Worm (Caenorhabditis elegans) whole organism, L4 larva: Measurements from ENCODE around the gene ncam-1.

Source experiments
- F49E8.2 ChIP-seq: sonication (generic microtip); optimal IDR thresholded peaks from 2 replicates; lab custom pipeline; 2016; ENCODE audit warnings: missing compliant biosample characterization, mild to moderate bottlenecking, missing genetic modification characterization, borderline replicate concordance
- R02D3.7 ChIP-seq: fragments of 150-350 bp; sonication (generic microtip); optimal IDR thresholded peaks from 3 replicates; lab custom pipeline; 2014; ENCODE audit warnings: missing biosample characterization, missing genetic modification characterization
- T20F7.1 ChIP-seq: fragments of 200-800 bp; sonication (Bioruptor generic); optimal IDR thresholded peaks from 2 replicates; lab custom pipeline; 2018; ENCODE audit warnings: mild to moderate bottlenecking, missing genetic modification characterization, missing compliant biosample characterization
- ZK546.5 ChIP-seq, 2 experiments: sonication (generic microtip); optimal IDR thresholded peaks; 2 replicates each; lab custom pipeline; 2017; ENCODE audit warnings: missing biosample characterization in 2 of 2, missing genetic modification characterization in 2 of 2
- aha-1 ChIP-seq: fragments of 150-350 bp; peaks from one replicate; lab custom pipeline; 2014; ENCODE audit warnings: missing biosample characterization, missing genetic modification characterization
- ama-1 ChIP-seq: fragments of 150-350 bp; optimal IDR thresholded peaks from 2 replicates; lab custom pipeline; 2014; ENCODE audit warnings: inconsistent platforms, mixed read lengths
- ces-1 ChIP-seq: fragments of 150-350 bp; sonication (generic microtip); optimal IDR thresholded peaks from 4 replicates; lab custom pipeline; 2014; ENCODE audit warnings: missing biosample characterization, missing genetic modification reagents, missing genetic modification characterization
- cey-2 ChIP-seq: sonication (generic microtip); optimal IDR thresholded peaks from 3 replicates; lab custom pipeline; 2017; ENCODE audit warnings: missing genetic modification characterization, mild to moderate bottlenecking, missing compliant biosample characterization, antibody characterized with exemption, borderline replicate concordance; ENCODE audit not compliant: insufficient read depth
- daf-19 ChIP-seq: fragments of 200-800 bp; sonication (Bioruptor generic); conservative IDR thresholded peaks from 2 replicates; pipeline ENCODE4 v1.3.6; 2022; ENCODE audit warnings: missing genetic modification characterization, missing compliant biosample characterization
- daf-8 ChIP-seq: fragments of 200-800 bp; sonication (Bioruptor generic); IDR thresholded peaks from 2 replicates; pipeline ENCODE4 v1.3.6; 2022; ENCODE audit warnings: missing genetic modification characterization, missing compliant biosample characterization
- hlh-11 ChIP-seq: fragments of 200-800 bp; sonication (Bioruptor generic); optimal IDR thresholded peaks from 2 replicates; lab custom pipeline; 2018; ENCODE audit warnings: mild to moderate bottlenecking, missing genetic modification characterization, missing compliant biosample characterization
- hlh-30 ChIP-seq: sonication (generic microtip); optimal IDR thresholded peaks from 2 replicates; lab custom pipeline; 2017; ENCODE audit warnings: antibody characterized with exemption, mild to moderate bottlenecking, missing genetic modification characterization, missing compliant biosample characterization; ENCODE audit not compliant: insufficient read depth
- hmg-1.1 ChIP-seq: fragments of 200-800 bp; sonication (Bioruptor generic); IDR thresholded peaks from 2 replicates; pipeline ENCODE4 v1.3.6; 2022; ENCODE audit warnings: missing genetic modification reagents, missing genetic modification characterization, missing compliant biosample characterization
- lim-7 ChIP-seq: fragments of 200-800 bp; sonication (Bioruptor generic); IDR thresholded peaks from 2 replicates; pipeline ENCODE4 v1.3.6; 2022; ENCODE audit warnings: missing genetic modification characterization, missing compliant biosample characterization
- lin-29 ChIP-seq: fragments of 200-800 bp; sonication (Bioruptor generic); IDR thresholded peaks from 2 replicates; pipeline ENCODE4 v1.3.6; 2022; ENCODE audit warnings: missing genetic modification reagents, missing genetic modification characterization, missing compliant biosample characterization
- lin-38 ChIP-seq: fragments of 200-800 bp; sonication (Bioruptor generic); IDR thresholded peaks from 2 replicates; pipeline ENCODE4 v1.3.6; 2022; ENCODE audit warnings: missing genetic modification reagents, missing genetic modification characterization, missing compliant biosample characterization
- lin-39 ChIP-seq: fragments of 150-350 bp; optimal IDR thresholded peaks from 2 replicates; lab custom pipeline; 2014; ENCODE audit warnings: missing biosample characterization, missing genetic modification reagents, missing genetic modification characterization
- madf-5 ChIP-seq, 2 experiments: fragments of 200-800 bp; sonication (Bioruptor generic); IDR thresholded peaks; 2 replicates each; pipeline ENCODE4 v1.3.6; 2022; ENCODE audit warnings: missing compliant biosample characterization in 2 of 2, missing genetic modification characterization in 2 of 2
- madf-9 ChIP-seq: fragments of 200-800 bp; sonication (Bioruptor generic); conservative IDR thresholded peaks from 2 replicates; pipeline ENCODE4 v1.3.6; 2022; ENCODE audit warnings: missing genetic modification reagents, missing genetic modification characterization, missing compliant biosample characterization
- mep-1 ChIP-seq: fragments of 150-350 bp; sonication (generic microtip); optimal IDR thresholded peaks from 3 replicates; lab custom pipeline; 2014; ENCODE audit warnings: missing biosample characterization, missing genetic modification characterization
- mxl-2 ChIP-seq: fragments of 200-800 bp; sonication (Bioruptor generic); conservative IDR thresholded peaks from 2 replicates; pipeline ENCODE4 v1.3.6; 2022; ENCODE audit warnings: missing genetic modification reagents, missing genetic modification characterization, missing compliant biosample characterization
- nhr-237 ChIP-seq: sonication (generic microtip); optimal IDR thresholded peaks from 2 replicates; lab custom pipeline; 2017; ENCODE audit warnings: missing biosample characterization, missing genetic modification characterization
- nhr-25 ChIP-seq: sonication (generic microtip); optimal IDR thresholded peaks from 2 replicates; lab custom pipeline; 2017; ENCODE audit warnings: missing genetic modification characterization, mild to moderate bottlenecking, missing compliant biosample characterization, antibody characterized with exemption, moderate library complexity, borderline replicate concordance; ENCODE audit not compliant: insufficient read depth
- nhr-41 ChIP-seq: fragments of 200-800 bp; sonication (Bioruptor generic); IDR thresholded peaks from 2 replicates; pipeline ENCODE4 v1.3.6; 2022; ENCODE audit warnings: missing genetic modification reagents, missing genetic modification characterization, missing compliant biosample characterization
- nhr-48 ChIP-seq: sonication (generic microtip); optimal IDR thresholded peaks from 2 replicates; lab custom pipeline; 2016; ENCODE audit warnings: mild to moderate bottlenecking, missing genetic modification characterization, missing compliant biosample characterization
- nhr-6 ChIP-seq: fragments of 150-350 bp; optimal IDR thresholded peaks from 2 replicates; lab custom pipeline; 2014; ENCODE audit warnings: missing biosample characterization, missing genetic modification characterization
- nhr-76 ChIP-seq: fragments of 150-350 bp; optimal IDR thresholded peaks from 2 replicates; lab custom pipeline; 2014; ENCODE audit warnings: missing biosample characterization, missing genetic modification characterization
- nhr-77 ChIP-seq: fragments of 150-350 bp; optimal IDR thresholded peaks from 2 replicates; lab custom pipeline; 2014; ENCODE audit warnings: missing biosample characterization, missing genetic modification characterization
- snpc-1.2 ChIP-seq: fragments of 200-800 bp; sonication (Bioruptor generic); IDR thresholded peaks from 2 replicates; pipeline ENCODE4 v1.3.6; 2022; ENCODE audit warnings: missing genetic modification reagents, missing genetic modification characterization, missing compliant biosample characterization
- snpc-4 ChIP-seq: fragments of 150-350 bp; optimal IDR thresholded peaks from 2 replicates; lab custom pipeline; 2014; ENCODE audit warnings: missing biosample characterization, missing genetic modification characterization
- spr-1 ChIP-seq: sonication (generic microtip); optimal IDR thresholded peaks from 2 replicates; lab custom pipeline; 2016; ENCODE audit warnings: mild to moderate bottlenecking, missing genetic modification characterization, missing compliant biosample characterization
- spr-3 ChIP-seq: fragments of 200-800 bp; sonication (Bioruptor generic); optimal IDR thresholded peaks from 2 replicates; lab custom pipeline; 2018; ENCODE audit warnings: mild to moderate bottlenecking, missing genetic modification characterization, missing compliant biosample characterization
- unc-130 ChIP-seq: sonication (generic microtip); optimal IDR thresholded peaks from 2 replicates; lab custom pipeline; 2016; ENCODE audit warnings: missing genetic modification reagents, missing genetic modification characterization, missing compliant biosample characterization
- unc-39 ChIP-seq: sonication (generic microtip); optimal IDR thresholded peaks from 2 replicates; lab custom pipeline; 2017; ENCODE audit warnings: missing biosample characterization, missing genetic modification characterization
- zfp-2 ChIP-seq: sonication (generic microtip); optimal IDR thresholded peaks from 2 replicates; lab custom pipeline; 2016; ENCODE audit warnings: mild to moderate bottlenecking, missing genetic modification characterization, missing compliant biosample characterization
- zip-11 ChIP-seq: fragments of 200-800 bp; sonication (Bioruptor generic); IDR thresholded peaks from 2 replicates; pipeline ENCODE4 v1.3.6; 2022; ENCODE audit warnings: missing genetic modification characterization, missing compliant biosample characterization
- zip-2 ChIP-seq: fragments of 150-350 bp; optimal IDR thresholded peaks from 2 replicates; lab custom pipeline; 2014; ENCODE audit warnings: missing biosample characterization, missing genetic modification characterization
- ztf-7 ChIP-seq: fragments of 150-350 bp; optimal IDR thresholded peaks from 2 replicates; lab custom pipeline; 2014; ENCODE audit warnings: missing biosample characterization, missing genetic modification characterization

ncam-1 gene

DNA sequence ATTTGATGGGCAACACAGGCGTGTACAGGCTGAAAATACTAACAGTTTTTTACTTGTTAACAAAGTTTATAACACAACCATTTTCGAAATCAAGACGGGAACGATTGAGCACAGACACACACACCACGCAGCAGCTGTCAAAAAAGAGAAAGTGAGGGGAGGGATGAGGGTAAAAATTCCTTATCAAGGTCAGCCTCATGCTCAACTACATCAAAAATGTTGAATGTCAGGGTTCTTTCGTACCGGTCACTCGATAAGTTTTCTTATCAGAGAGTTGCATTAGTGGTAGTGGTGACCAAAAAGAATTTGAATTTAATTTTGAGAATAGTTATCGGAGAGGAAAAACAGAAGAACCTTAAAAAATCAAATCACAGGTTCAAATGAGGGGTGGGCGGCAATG lies 21.1 kb upstream of the ncam-1 start, which contains the start of gene T19D7.6 (continued):
- no peak for TF ChIP-seq nhr-237 (tag; lab: Kevin White, UChicago)
- TF ChIP-seq nhr-48 = peak; percentile 57
- TF ChIP-seq nhr-41 = peak; percentile 82

DNA sequence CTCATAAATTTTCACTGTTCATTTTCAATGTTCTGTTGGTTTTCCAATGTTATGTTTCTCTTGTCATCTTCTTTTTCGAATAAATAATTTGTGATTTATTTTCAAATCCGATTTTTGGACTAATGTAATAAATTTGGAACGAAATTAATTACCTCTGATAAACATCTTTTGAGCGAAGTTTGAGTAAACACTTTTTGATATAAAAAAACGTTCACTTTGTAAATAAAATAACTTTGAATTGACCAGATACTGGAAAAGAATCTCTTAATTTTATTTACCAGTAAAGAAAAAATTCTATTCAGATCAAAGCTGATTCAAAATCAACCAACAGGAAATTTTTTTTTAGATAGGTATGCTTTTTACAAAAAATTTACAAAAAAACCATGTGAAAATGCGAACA lies 19.9 kb upstream of the ncam-1 start, which contains the start of gene lgc-32:
lgc-32 (plus strand) TSS at position 301 of the 400 bp plus-strand sequence.
- TF ChIP-seq nhr-76 (tag; lab: Kevin White, UChicago) = no peak
- TF ChIP-seq ZK546.5 (tag; optimal IDR thresholded peaks at IDR 0.05; lab: Kevin White, UChicago) = no peak
- TF ChIP-seq zfp-2 (tag; lab: Kevin White, UChicago) = no peak
- TF ChIP-seq mep-1 (tag; lab: Kevin White, UChicago) = no peak
- TF ChIP-seq T20F7.1 = no peak
- no peak for TF ChIP-seq lin-39 (tag; lab: Kevin White, UChicago)
- TF ChIP-seq ztf-7 (tag; lab: Kevin White, UChicago) = no peak
- no peak for TF ChIP-seq nhr-6 (tag; lab: Kevin White, UChicago)

DNA sequence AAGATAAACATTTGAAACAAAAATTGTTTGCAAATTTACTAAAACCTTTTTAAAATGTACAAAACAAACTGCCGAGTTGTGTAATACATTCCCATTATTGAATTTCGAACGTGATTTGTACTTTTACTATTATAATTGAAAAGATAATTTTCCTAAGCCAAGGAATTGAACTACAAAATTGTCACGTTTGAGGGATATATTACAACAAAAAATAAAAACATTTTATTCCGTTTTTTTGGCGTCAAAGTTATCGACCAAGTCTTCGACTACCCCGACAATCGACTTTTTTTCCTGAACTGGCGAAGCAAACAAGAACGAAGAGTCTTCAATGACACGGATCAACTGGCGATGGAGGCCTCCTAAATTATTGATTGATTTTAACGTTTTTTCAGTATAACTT lies 10.8 kb upstream of the ncam-1 start, which contains the start of gene T19D7.7:
T19D7.7 (minus strand) TSS at position 101 of the 400 bp plus-strand sequence.
- no peak for TF ChIP-seq zip-11 (GFP tag; lab: Robert Waterston, UW)
- TF ChIP-seq hlh-30 (tag; lab: Kevin White, UChicago) = no peak
- TF ChIP-seq zip-2 (tag; lab: Kevin White, UChicago) = no peak
- no peak for TF ChIP-seq spr-1 (tag; lab: Kevin White, UChicago)
- TF ChIP-seq cey-2 = no peak
- TF ChIP-seq nhr-76 (tag; lab: Kevin White, UChicago) = no peak
- TF ChIP-seq mxl-2 = no peak
- TF ChIP-seq unc-130 (GFP tag; lab: Kevin White, UChicago) = no peak

DNA sequence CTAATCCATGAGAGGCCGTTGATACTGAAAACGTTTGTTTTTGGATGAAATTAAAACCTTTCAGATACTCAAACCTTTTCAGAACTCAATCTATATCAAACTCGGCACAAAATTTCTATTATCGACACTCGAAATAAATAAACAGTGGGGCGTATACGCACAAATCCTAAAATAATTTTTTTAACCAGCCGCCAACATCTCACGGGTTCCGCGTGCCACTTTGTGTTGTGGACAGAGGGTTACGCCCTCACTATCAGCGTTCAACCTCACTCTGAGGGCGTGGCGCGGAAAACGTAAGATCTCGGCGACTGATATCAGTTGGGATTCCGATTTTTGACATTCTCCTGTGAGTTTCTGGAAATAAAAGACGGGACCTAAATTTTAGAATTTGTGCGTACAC lies 10.3 kb upstream of the ncam-1 start:
- peak; percentile 35 for TF ChIP-seq snpc-4 (tag; lab: Kevin White, UChicago)
- peak; percentile 25 for TF ChIP-seq aha-1
- TF ChIP-seq hmg-1.1 (GFP tag; lab: Robert Waterston, UW) = no peak

DNA sequence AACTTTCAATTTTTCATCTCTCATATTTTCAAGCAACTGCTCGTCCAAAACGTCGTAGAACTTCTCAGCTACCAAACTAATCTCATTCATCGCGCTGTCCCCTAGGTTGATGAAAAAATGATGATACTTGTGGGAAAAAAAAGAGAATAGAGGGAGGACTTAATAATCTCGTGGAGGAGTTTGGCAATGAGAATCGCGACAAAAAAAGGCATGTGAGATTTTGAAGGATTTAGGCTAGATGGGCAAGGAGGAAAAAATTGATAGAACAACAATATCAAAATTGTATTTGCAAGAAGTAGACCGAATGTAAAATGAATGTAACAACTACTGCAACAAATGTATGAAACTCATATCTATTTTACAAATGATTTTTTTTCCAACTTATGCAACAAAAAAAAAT lies 9.0 kb upstream of the ncam-1 start, which contains the start of gene Y9C12A.1:
Y9C12A.1 (minus strand) TSS at position 101 of the 400 bp plus-strand sequence.
- no peak for TF ChIP-seq spr-1 (tag; lab: Kevin White, UChicago)
- TF ChIP-seq nhr-25 (tag; lab: Kevin White, UChicago) = no peak
- TF ChIP-seq ces-1 (GFP tag; lab: Kevin White, UChicago) = no peak

DNA sequence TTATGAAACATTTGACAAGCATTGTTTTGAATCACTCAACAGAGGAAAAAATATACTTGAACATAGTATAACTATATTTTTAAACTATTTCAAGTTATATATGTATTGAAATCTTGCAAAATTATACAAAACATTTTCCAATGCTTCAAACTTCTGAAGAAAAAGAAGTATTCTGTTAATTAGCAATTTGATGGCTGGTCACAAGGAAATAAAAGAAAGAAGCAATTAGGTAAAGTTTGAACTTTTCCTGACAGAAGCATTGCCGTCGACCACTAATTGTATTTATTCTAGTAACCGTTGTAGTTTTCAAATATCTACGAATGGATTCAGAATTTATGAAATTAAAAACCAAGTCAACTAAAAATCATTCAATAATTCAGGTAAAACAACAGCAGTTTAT lies 3.1 kb upstream of the ncam-1 start:
- TF ChIP-seq hlh-11 (tag; lab: Kevin White, UChicago) (no peak), lim-7 (GFP tag; lab: Robert Waterston, UW) (no peak), daf-8 (GFP tag; lab: Robert Waterston, UW) (no peak), madf-9 (GFP tag; lab: Robert Waterston, UW) (no peak), snpc-1.2 (GFP tag; lab: Robert Waterston, UW) (no peak), F49E8.2 (tag; lab: Kevin White, UChicago) (no peak), lin-38 (no peak), snpc-4 (tag; lab: Kevin White, UChicago) (no peak), spr-1 (tag; lab: Kevin White, UChicago) (no peak), ama-1 (lab: Kevin White, UChicago) (no peak), nhr-77 (tag; lab: Kevin White, UChicago) (no peak), ztf-7 (tag; lab: Kevin White, UChicago) (no peak), lin-29 (no peak), spr-3 (no peak), hlh-30 (tag; lab: Kevin White, UChicago) (no peak), unc-39 (tag; lab: Kevin White, UChicago) (no peak), mep-1 (tag; lab: Kevin White, UChicago) (no peak), madf-5 (GFP tag; IDR thresholded peaks at IDR 0.05; lab: Robert Waterston, UW) (no peak), R02D3.7 (tag; lab: Kevin White, UChicago) (no peak), daf-19 (GFP tag; lab: Robert Waterston, UW) (no peak)
